Worm (Caenorhabditis elegans): Measurements from ENCODE around the gene mrpl-16.

The mrpl-16 gene

ce11 chrIII:4689595-4689994 lies 14.6 kb upstream of the mrpl-16 start (continued):
- TF ChIP-seq lim-6 (tag; optimal IDR thresholded peaks at IDR 0.05) (no peak), hlh-13 (GFP tag; optimal IDR thresholded peaks at IDR 0.05) (peak; percentile 77), elt-4 (tag; optimal IDR thresholded peaks at IDR 0.05) (no peak), zip-5 (tag; optimal IDR thresholded peaks at IDR 0.05) (peak; percentile 35), odd-2 (tag; optimal IDR thresholded peaks at IDR 0.05) (no peak), ceh-9 (tag; optimal IDR thresholded peaks at IDR 0.05) (peak; percentile 62), ceh-24 (tag; optimal IDR thresholded peaks at IDR 0.05) (peak; percentile 25), ceh-30 (tag; optimal IDR thresholded peaks at IDR 0.05) (peak; percentile 51), ceh-14 (tag; optimal IDR thresholded peaks at IDR 0.05) (peak; percentile 45), ceh-31 (tag; optimal IDR thresholded peaks at IDR 0.05) (peak; percentile 30), nfya-1 (tag; optimal IDR thresholded peaks at IDR 0.05) (peak; percentile 59), sox-2 (GFP tag; IDR thresholded peaks at IDR 0.05) (peak; percentile 65), pqm-1 (tag; optimal IDR thresholded peaks at IDR 0.05) (peak; percentile 44), pag-3 (tag; optimal IDR thresholded peaks at IDR 0.05; ENCODE audit: borderline replicate concordance) (no peak), fkh-6 (tag; optimal IDR thresholded peaks at IDR 0.05) (peak; percentile 81), fkh-10 (GFP tag; optimal IDR thresholded peaks at IDR 0.05) (no peak), ztf-16 (tag; optimal IDR thresholded peaks at IDR 0.05) (peak; percentile 60), pax-1 (tag; optimal IDR thresholded peaks at IDR 0.05) (no peak), T23F11.4 (GFP tag; optimal IDR thresholded peaks at IDR 0.05) (peak; percentile 63), unc-55 (GFP tag; optimal IDR thresholded peaks at IDR 0.05) (no peak), pat-9 (tag; optimal IDR thresholded peaks at IDR 0.05) (peak; percentile 74), hlh-15 (tag; optimal IDR thresholded peaks at IDR 0.05) (peak; percentile 57), K02D7.2 (tag; optimal IDR thresholded peaks at IDR 0.05) (peak; percentile 59), K09A11.1 (tag; optimal IDR thresholded peaks at IDR 0.05; ENCODE audit: insufficient read depth) (peak; percentile 57), gmeb-2 (tag; optimal IDR thresholded peaks at IDR 0.05) (peak; percentile 80), ama-1 (optimal IDR thresholded peaks at IDR 0.05) (no peak), ceh-48 (tag; optimal IDR thresholded peaks at IDR 0.05) (peak; percentile 65), sdc-2 (tag; optimal IDR thresholded peaks at IDR 0.05) (peak; percentile 62)

ce11 chrIII:4693281-4693680 lies 10.9 kb upstream of the mrpl-16 start, which contains the start of gene nifk-1:
Gene nifk-1, minus strand, starts transcription at chrIII:4693307.
- TF ChIP-seq ceh-31 (tag; optimal IDR thresholded peaks at IDR 0.05) (peak; percentile 23), tbx-2 (tag; optimal IDR thresholded peaks at IDR 0.05) (peak; percentile 50), ceh-45 (GFP tag; IDR thresholded peaks at IDR 0.05) (no peak), ztf-16 (tag; optimal IDR thresholded peaks at IDR 0.05) (peak; percentile 5), sox-2 (GFP tag; IDR thresholded peaks at IDR 0.05) (no peak), elt-2 (tag; optimal IDR thresholded peaks at IDR 0.05) (peak; percentile 63), unc-42 (tag; optimal IDR thresholded peaks at IDR 0.05) (peak; percentile 29), nfya-1 (tag; optimal IDR thresholded peaks at IDR 0.05) (peak; percentile 70), ceh-18 (tag; optimal IDR thresholded peaks at IDR 0.05) (peak; percentile 14), ets-4 (tag; optimal IDR thresholded peaks at IDR 0.05) (peak; percentile 16), unc-3 (GFP tag; conservative IDR thresholded peaks at IDR 0.05) (no peak), unc-3 (tag; optimal IDR thresholded peaks at IDR 0.05) (no peak)

DNA sequence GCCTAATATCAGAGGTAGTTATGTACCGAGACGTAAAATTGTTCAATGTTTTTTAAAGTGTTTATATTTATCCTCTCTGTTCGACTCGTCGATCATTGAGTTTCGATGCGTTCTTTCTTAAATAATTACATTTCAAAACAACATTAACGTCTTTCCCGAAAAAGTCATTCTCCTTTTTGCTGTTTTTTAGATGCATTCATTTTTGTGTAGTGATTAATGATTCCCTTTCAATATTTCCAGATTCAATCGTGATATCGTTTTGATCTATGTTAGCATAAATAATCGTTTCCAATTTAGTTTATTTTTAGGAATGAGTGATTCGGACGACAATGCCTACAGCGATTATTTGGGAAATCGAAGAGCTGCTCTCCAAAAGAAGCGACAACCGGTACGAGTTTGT lies 10.5 kb upstream of the mrpl-16 start, which contains the start of gene T04A8.8:
Gene T04A8.8 (plus strand): TSS at position 301 of the 400 bp plus-strand sequence.
- TF ChIP-seq ceh-30 (tag; optimal IDR thresholded peaks at IDR 0.05) (no peak), nfya-1 (tag; optimal IDR thresholded peaks at IDR 0.05) (no peak), nhr-11 (tag; optimal IDR thresholded peaks at IDR 0.05) (no peak), sox-4 (tag; optimal IDR thresholded peaks at IDR 0.05) (no peak), K02D7.2 (tag; optimal IDR thresholded peaks at IDR 0.05) (no peak), ceh-31 (tag; optimal IDR thresholded peaks at IDR 0.05) (no peak), ceh-9 (tag; optimal IDR thresholded peaks at IDR 0.05) (no peak)

DNA sequence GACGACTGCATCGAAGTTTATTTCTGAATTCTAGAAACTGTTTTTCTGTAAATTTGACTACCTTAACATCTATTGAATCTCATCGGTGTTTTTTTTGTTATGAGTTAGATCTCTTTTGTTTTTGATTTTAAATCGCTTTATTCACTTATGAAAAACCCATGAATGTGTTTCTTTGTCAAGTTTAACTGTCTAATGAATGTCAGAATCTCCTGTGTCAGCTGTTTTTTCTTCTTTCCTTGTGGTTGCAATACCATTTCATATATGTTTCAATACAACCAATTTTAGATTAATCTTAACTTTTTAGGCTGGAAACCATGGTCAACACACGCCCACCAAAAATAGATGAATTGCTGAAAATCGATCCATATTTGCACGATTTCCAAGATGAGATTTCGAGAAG lies 9.1 kb upstream of the mrpl-16 start, which contains the start of gene T04A8.7:
Gene T04A8.7 (plus strand): TSS at position 301 of the 400 bp plus-strand sequence.
- no peak for TF ChIP-seq pha-4 (tag; optimal IDR thresholded peaks at IDR 0.05)
- TF ChIP-seq zip-5 (tag; optimal IDR thresholded peaks at IDR 0.05) = no peak
- TF ChIP-seq ceh-34 (tag; optimal IDR thresholded peaks at IDR 0.05) = no peak
- no peak for TF ChIP-seq tbx-7 (tag; optimal IDR thresholded peaks at IDR 0.05)
- no peak for TF ChIP-seq pros-1 (tag; optimal IDR thresholded peaks at IDR 0.05)
